Fruit fly (Drosophila melanogaster) whole organism, embryonic: ENCODE results near the gene Cdk1.

ENCODE experiments used
- B-H1 ChIP-seq: fragments of 200-800 bp; sonication (Bioruptor generic); IDR thresholded peaks from 3 replicates; pipeline ENCODE4 v1.3.6; 2022; ENCODE audit warnings: missing biosample characterization, missing genetic modification characterization
- CG10267 ChIP-seq: fragments of 200-800 bp; sonication (Bioruptor generic); optimal IDR thresholded peaks from 2 replicates; lab custom pipeline; 2018; ENCODE audit warnings: missing biosample characterization, mild to moderate bottlenecking, missing genetic modification characterization, moderate library complexity
- CG10321 ChIP-seq: fragments of 200-800 bp; sonication (Bioruptor generic); IDR thresholded peaks from 2 replicates; pipeline ENCODE4 v1.3.6; 2022; ENCODE audit warnings: missing biosample characterization, missing genetic modification characterization
- CG11696 ChIP-seq: fragments of 200-800 bp; sonication (Bioruptor generic); IDR thresholded peaks from 2 replicates; pipeline ENCODE4 v1.3.6; 2022; ENCODE audit warnings: missing biosample characterization, missing genetic modification characterization
- CG11723 ChIP-seq: fragments of 200-800 bp; sonication (Bioruptor generic); optimal IDR thresholded peaks from 2 replicates; lab custom pipeline; 2017; ENCODE audit warnings: missing biosample characterization, mild to moderate bottlenecking, missing genetic modification characterization
- CG13624 ChIP-seq: fragments of 200-800 bp; sonication (Bioruptor generic); optimal IDR thresholded peaks from 2 replicates; lab custom pipeline; 2016; ENCODE audit warnings: missing biosample characterization, missing genetic modification characterization
- CG14050 ChIP-seq: fragments of 200-800 bp; sonication (Bioruptor generic); IDR thresholded peaks from 3 replicates; pipeline ENCODE4 v1.3.6; 2022; ENCODE audit warnings: missing biosample characterization, missing genetic modification characterization
- CG14710 ChIP-seq: fragments of 200-800 bp; sonication (Bioruptor generic); optimal IDR thresholded peaks from 3 replicates; lab custom pipeline; 2019; ENCODE audit warnings: missing biosample characterization, mild to moderate bottlenecking, missing genetic modification characterization, moderate library complexity
- CG15073 ChIP-seq: fragments of 200-800 bp; sonication (Bioruptor generic); optimal IDR thresholded peaks from 2 replicates; lab custom pipeline; 2016; ENCODE audit warnings: missing biosample characterization, missing genetic modification characterization
- CG15514 ChIP-seq: fragments of 200-800 bp; sonication (Bioruptor generic); optimal IDR thresholded peaks from 3 replicates; lab custom pipeline; 2017; ENCODE audit warnings: missing biosample characterization, missing genetic modification characterization, mild to moderate bottlenecking, moderate library complexity, missing genetic modification reagents
- CG15601 ChIP-seq: fragments of 200-800 bp; sonication (Bioruptor generic); optimal IDR thresholded peaks from 3 replicates; lab custom pipeline; 2019; ENCODE audit warnings: missing biosample characterization, mild to moderate bottlenecking, missing genetic modification characterization, moderate library complexity
- CG1647 ChIP-seq: fragments of 200-800 bp; sonication (Bioruptor generic); optimal IDR thresholded peaks from 3 replicates; lab custom pipeline; 2016; ENCODE audit warnings: missing biosample characterization, missing genetic modification characterization
- CG17568 ChIP-seq: fragments of 200-800 bp; sonication (Bioruptor generic); optimal IDR thresholded peaks from 2 replicates; lab custom pipeline; 2018; ENCODE audit warnings: missing biosample characterization, mild to moderate bottlenecking, missing genetic modification characterization, moderate library complexity
- CG17802 ChIP-seq: fragments of 200-800 bp; sonication (Bioruptor generic); optimal IDR thresholded peaks from 2 replicates; lab custom pipeline; 2018; ENCODE audit warnings: missing biosample characterization, mild to moderate bottlenecking, missing genetic modification characterization, moderate library complexity
- CG17912 ChIP-seq: fragments of 200-800 bp; sonication (Bioruptor generic); optimal IDR thresholded peaks from 2 replicates; lab custom pipeline; 2018; ENCODE audit warnings: missing biosample characterization, mild to moderate bottlenecking, missing genetic modification characterization
- CG2120 ChIP-seq: fragments of 200-800 bp; sonication (Bioruptor generic); optimal IDR thresholded peaks from 3 replicates; lab custom pipeline; 2016; ENCODE audit warnings: missing biosample characterization, missing genetic modification characterization
- CG32532 ChIP-seq: fragments of 200-800 bp; sonication (Bioruptor generic); IDR thresholded peaks from 2 replicates; pipeline ENCODE4 v1.3.6; 2022; ENCODE audit warnings: missing biosample characterization, missing genetic modification characterization
- CG32767 ChIP-seq: fragments of 200-800 bp; sonication (Bioruptor generic); IDR thresholded peaks from 2 replicates; pipeline ENCODE4 v1.3.6; 2022; ENCODE audit warnings: missing biosample characterization, missing genetic modification characterization
- CG3838 ChIP-seq: fragments of 200-800 bp; sonication (Bioruptor generic); optimal IDR thresholded peaks from 3 replicates; lab custom pipeline; 2016; ENCODE audit warnings: missing biosample characterization, missing genetic modification characterization
- CG3847 ChIP-seq: fragments of 200-800 bp; sonication (Bioruptor generic); IDR thresholded peaks from 2 replicates; pipeline ENCODE4 v1.3.6; 2022; ENCODE audit warnings: missing biosample characterization, missing genetic modification characterization
- CG6272 ChIP-seq: fragments of 200-800 bp; sonication (Bioruptor generic); IDR thresholded peaks from 2 replicates; pipeline ENCODE4 v1.3.6; 2022; ENCODE audit warnings: missing biosample characterization, missing genetic modification characterization
- CkIIα-i1 ChIP-seq: fragments of 200-800 bp; sonication (Bioruptor generic); IDR thresholded peaks from 2 replicates; pipeline ENCODE4 v1.3.6; 2022; ENCODE audit warnings: missing biosample characterization, missing genetic modification characterization
- D ChIP-seq, 2 experiments: fragments of 200-800 bp in 1 of 2; fragments of >200 bp in 1 of 2; sonication (Bioruptor generic) in 1 of 2; optimal IDR thresholded peaks; 2 replicates in 1 of 2; 3 replicates in 1 of 2; lab custom pipeline; 2017; ENCODE audit warnings: mild to moderate bottlenecking in 1 of 2, missing biosample characterization in 1 of 2, missing genetic modification characterization in 1 of 2, missing genetic modification reagents in 1 of 2
- Dip3 ChIP-seq: fragments of 200-800 bp; sonication (Bioruptor generic); optimal IDR thresholded peaks from 3 replicates; lab custom pipeline; 2016; ENCODE audit warnings: missing biosample characterization, missing genetic modification characterization
- HHEX ChIP-seq: fragments of 200-800 bp; sonication (Bioruptor generic); optimal IDR thresholded peaks from 3 replicates; lab custom pipeline; 2017; ENCODE audit warnings: missing biosample characterization, mild to moderate bottlenecking, missing genetic modification characterization, missing genetic modification reagents
- HLHmδ ChIP-seq: fragments of 200-800 bp; sonication (Bioruptor generic); optimal IDR thresholded peaks from 2 replicates; lab custom pipeline; 2018; ENCODE audit warnings: missing biosample characterization, mild to moderate bottlenecking, missing genetic modification characterization, moderate library complexity
- MTF-1 ChIP-seq: fragments of 200-800 bp; sonication (Bioruptor generic); optimal IDR thresholded peaks from 2 replicates; lab custom pipeline; 2018; ENCODE audit warnings: missing biosample characterization, mild to moderate bottlenecking, missing genetic modification characterization, borderline replicate concordance
- Oli ChIP-seq: fragments of 200-800 bp; sonication (Bioruptor generic); optimal IDR thresholded peaks from 2 replicates; lab custom pipeline; 2018; ENCODE audit warnings: missing biosample characterization, mild to moderate bottlenecking, missing genetic modification characterization, moderate library complexity
- Rfx ChIP-seq: fragments of 200-800 bp; sonication (Bioruptor generic); IDR thresholded peaks from 2 replicates; pipeline ENCODE4 v1.3.6; 2022; ENCODE audit warnings: missing biosample characterization, missing genetic modification characterization
- Taf1 ChIP-seq: fragments of 200-800 bp; sonication (Bioruptor generic); IDR thresholded peaks from 2 replicates; pipeline ENCODE4 v1.3.6; 2022; ENCODE audit warnings: missing biosample characterization, missing genetic modification characterization
- Trl ChIP-seq, 3 experiments: fragments of >200 bp in 2 of 3; fragments of 200-800 bp in 1 of 3; sonication (Bioruptor generic) in 1 of 3; optimal IDR thresholded peaks; 2 replicates in 1 of 3; 3 replicates in 2 of 3; lab custom pipeline; 2016 to 2017; ENCODE audit warnings: missing biosample characterization in 1 of 3, missing genetic modification characterization in 1 of 3
- Usf ChIP-seq: fragments of 200-800 bp; sonication (Bioruptor generic); optimal IDR thresholded peaks from 2 replicates; lab custom pipeline; 2017; ENCODE audit warnings: missing genotype, missing biosample characterization, missing genetic modification characterization
- abd-A ChIP-seq: fragments of 200-800 bp; sonication (Bioruptor generic); optimal IDR thresholded peaks from 3 replicates; lab custom pipeline; 2019; ENCODE audit warnings: missing biosample characterization, mild to moderate bottlenecking, missing genetic modification characterization, moderate library complexity
- az2 ChIP-seq: fragments of 200-800 bp; sonication (Bioruptor generic); optimal IDR thresholded peaks from 3 replicates; lab custom pipeline; 2016; ENCODE audit warnings: missing biosample characterization, missing genetic modification characterization
- bigmax ChIP-seq: fragments of 200-800 bp; sonication (Bioruptor generic); optimal IDR thresholded peaks from 2 replicates; lab custom pipeline; 2018; ENCODE audit warnings: missing biosample characterization, mild to moderate bottlenecking, missing genetic modification characterization
- cato ChIP-seq: fragments of 200-800 bp; sonication (Bioruptor generic); optimal IDR thresholded peaks from 2 replicates; lab custom pipeline; 2016; ENCODE audit warnings: missing biosample characterization, missing genetic modification characterization, borderline replicate concordance
- dpn ChIP-seq, 2 experiments: fragments of 200-800 bp; sonication (Bioruptor generic); optimal IDR thresholded peaks; 3 replicates each; lab custom pipeline; 2016; ENCODE audit warnings: missing biosample characterization in 2 of 2, missing genetic modification characterization in 2 of 2
- emc ChIP-seq: fragments of 200-800 bp; sonication (Bioruptor generic); optimal IDR thresholded peaks from 2 replicates; lab custom pipeline; 2016; ENCODE audit warnings: missing biosample characterization, missing genetic modification characterization
- ems ChIP-seq: fragments of 200-800 bp; sonication (Bioruptor generic); optimal IDR thresholded peaks from 3 replicates; lab custom pipeline; 2016; ENCODE audit warnings: missing biosample characterization, missing genetic modification characterization
- fru ChIP-seq: fragments of >200 bp; optimal IDR thresholded peaks from 2 replicates; lab custom pipeline; 2017
- fu2 ChIP-seq: fragments of 200-800 bp; sonication (Bioruptor generic); optimal IDR thresholded peaks from 2 replicates; lab custom pipeline; 2016; ENCODE audit warnings: missing biosample characterization, missing genetic modification characterization
- gt ChIP-seq: fragments of 200-800 bp; sonication (Bioruptor generic); IDR thresholded peaks from 2 replicates; pipeline ENCODE4 v1.3.6; 2022; ENCODE audit warnings: missing biosample characterization, missing genetic modification characterization
- inv ChIP-seq: fragments of 200-800 bp; sonication (Bioruptor generic); IDR thresholded peaks from 2 replicates; pipeline ENCODE4 v1.3.6; 2022; ENCODE audit warnings: missing biosample characterization, missing genetic modification characterization; ENCODE audit not compliant: partially characterized antibody
- nerfin-1 ChIP-seq: fragments of 200-800 bp; sonication (Bioruptor generic); optimal IDR thresholded peaks from 3 replicates; lab custom pipeline; 2019; ENCODE audit warnings: missing biosample characterization, mild to moderate bottlenecking, missing genetic modification characterization, moderate library complexity
- ro ChIP-seq: fragments of 200-800 bp; sonication (Bioruptor generic); IDR thresholded peaks from 2 replicates; pipeline ENCODE4 v1.3.6; 2022; ENCODE audit warnings: missing biosample characterization, missing genetic modification characterization
- ssp ChIP-seq: fragments of 200-800 bp; sonication (Bioruptor generic); IDR thresholded peaks from 2 replicates; pipeline ENCODE4 v1.3.6; 2022; ENCODE audit warnings: missing biosample characterization, missing genetic modification characterization
- stc ChIP-seq: fragments of 200-800 bp; sonication (Bioruptor generic); IDR thresholded peaks from 2 replicates; pipeline ENCODE4 v1.3.6; 2022; ENCODE audit warnings: missing biosample characterization, missing genetic modification characterization
- ttk ChIP-seq: fragments of 200-800 bp; sonication (Bioruptor generic); IDR thresholded peaks from 2 replicates; pipeline ENCODE4 v2.1.2; 2022; ENCODE audit warnings: missing biosample characterization, missing genetic modification characterization
- unc-4 ChIP-seq: fragments of 200-800 bp; sonication (Bioruptor generic); IDR thresholded peaks from 2 replicates; pipeline ENCODE4 v1.3.6; 2022; ENCODE audit warnings: missing biosample characterization, missing genetic modification characterization; ENCODE audit not compliant: partially characterized antibody
- zf30C ChIP-seq: fragments of 200-800 bp; sonication (Bioruptor generic); optimal IDR thresholded peaks from 3 replicates; lab custom pipeline; 2018; ENCODE audit warnings: missing biosample characterization, mild to moderate bottlenecking, missing genetic modification characterization

The Cdk1 gene

DNA sequence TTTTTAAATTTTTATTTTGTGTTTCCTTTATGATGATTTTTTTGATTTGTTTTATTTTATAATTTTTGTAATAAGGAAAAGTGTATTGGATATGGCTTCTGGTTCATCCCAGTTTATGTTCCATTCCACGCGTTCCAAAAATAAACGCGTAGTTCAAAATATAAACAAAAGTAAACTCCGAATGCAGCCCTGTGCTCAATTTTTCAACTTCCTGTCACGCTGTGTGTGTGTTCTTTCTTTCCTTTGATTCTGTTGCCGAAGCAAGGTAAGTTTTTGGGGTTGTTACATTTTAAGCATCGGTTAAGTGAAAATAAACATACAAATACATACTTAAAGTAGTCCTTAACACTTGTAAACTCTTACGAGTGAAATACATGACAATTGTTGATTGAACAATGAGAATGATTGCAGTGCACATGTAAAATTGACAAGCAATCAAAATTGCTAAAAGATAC lies 22.1 kb upstream of the Cdk1 start, which contains the start of the genes Ip259 and RpS27A (continued):
- TF ChIP-seq CG14050 (peak; percentile 71), CG17912 (peak; percentile 80), CG15514 (peak; percentile 92), CkIIα-i1 (GFP tag; lab: Robert Waterston, UW) (no peak), HLHmδ (GFP tag; lab: Kevin White, UChicago) (peak; percentile 86), zf30C (no peak), CG11696 (GFP tag; lab: Robert Waterston, UW) (no peak), CG14710 (peak; percentile 73), CG6272 (GFP tag; lab: Robert Waterston, UW) (peak; percentile 61; the same call in 1 of the 2 replicates), CG10321 (GFP tag; lab: Robert Waterston, UW) (peak; percentile 44; the same call in 1 of the 2 replicates), CG17568 (GFP tag; lab: Kevin White, UChicago) (peak; percentile 64), MTF-1 (GFP tag; lab: Kevin White, UChicago) (no peak), CG10267 (tag; lab: Kevin White, UChicago) (peak; percentile 60), Rfx (GFP tag; lab: Robert Waterston, UW) (peak; percentile 86; the same call in 1 of the 2 replicates), emc (peak; percentile 74), CG13624 (peak; percentile 82), ems (GFP tag; lab: Kevin White, UChicago) (peak; percentile 21), gt (no peak), CG32532 (peak; percentile 83), cato (peak; percentile 36), Taf1 (GFP tag; lab: Robert Waterston, UW) (no peak), dpn (GFP tag; optimal IDR thresholded peaks at IDR 0.05; lab: Kevin White, UChicago) (peak; percentile 30 to 82), nerfin-1 (tag; lab: Kevin White, UChicago) (peak; percentile 59), CG1647 (peak; percentile 64), abd-A (tag; lab: Kevin White, UChicago) (no peak), fu2 (peak; percentile 69), B-H1 (peak; percentile 47; the same call in 2 of the 3 replicates), Trl (optimal IDR thresholded peaks at IDR 0.05; lab: Kevin White, UChicago) (no peak), Trl (GFP tag; optimal IDR thresholded peaks at IDR 0.05; lab: Kevin White, UChicago) (peak; percentile 78), CG17802 (tag; lab: Kevin White, UChicago) (peak; percentile 96), ttk (peak; percentile 75), CG3847 (GFP tag; lab: Robert Waterston, UW) (peak; percentile 78), bigmax (GFP tag; lab: Kevin White, UChicago) (no peak), CG2120 (GFP tag; lab: Kevin White, UChicago) (peak; percentile 56), fru (lab: Kevin White, UChicago) (no peak), CG32767 (GFP tag; lab: Robert Waterston, UW) (peak; percentile 61; the same call in 1 of the 2 replicates), Dip3 (GFP tag; lab: Kevin White, UChicago) (peak; percentile 68), HHEX (GFP tag; lab: Kevin White, UChicago) (peak; percentile 82), Oli (tag; lab: Kevin White, UChicago) (no peak), CG3838 (GFP tag; lab: Kevin White, UChicago) (no peak), CG11723 (GFP tag; lab: Kevin White, UChicago) (peak; percentile 98), stc (GFP tag; lab: Robert Waterston, UW) (peak; percentile 75), Usf (GFP tag; lab: Kevin White, UChicago) (peak; percentile 78), D (optimal IDR thresholded peaks at IDR 0.05; lab: Kevin White, UChicago) (no peak), D (GFP tag; optimal IDR thresholded peaks at IDR 0.05; lab: Kevin White, UChicago) (peak; percentile 62), unc-4 (GFP tag; lab: Robert Waterston, UW) (no peak), ro (GFP tag; lab: Robert Waterston, UW) (no peak), inv (no peak), CG15073 (GFP tag; lab: Kevin White, UChicago) (no peak), ssp (GFP tag; lab: Robert Waterston, UW) (peak; percentile 96), CG15601 (peak; percentile 55), az2 (GFP tag; lab: Kevin White, UChicago) (peak; percentile 55)
